Worm (Caenorhabditis elegans) whole organism, mixed stage, embryonic: ENCODE results near the gene let-711.

Experiments used
- M03D4.4 ChIP-seq: sonication (generic microtip); optimal IDR thresholded peaks from 2 replicates; lab custom pipeline; 2017; ENCODE audit warnings: mild to moderate bottlenecking, missing genetic modification characterization, missing compliant biosample characterization
- blmp-1 ChIP-seq: fragments of 150-350 bp; optimal IDR thresholded peaks from 2 replicates; lab custom pipeline; 2014; ENCODE audit warnings: missing biosample characterization, missing genetic modification characterization
- elt-1 ChIP-seq: sonication (generic microtip); optimal IDR thresholded peaks from 2 replicates; lab custom pipeline; 2017; ENCODE audit warnings: missing genetic modification characterization, mild to moderate bottlenecking, missing compliant biosample characterization, antibody characterized with exemption, moderate library complexity, borderline replicate concordance; ENCODE audit not compliant: insufficient read depth
- flh-1 ChIP-seq: fragments of 200-800 bp; sonication (Bioruptor generic); optimal IDR thresholded peaks from 2 replicates; lab custom pipeline; 2018; ENCODE audit warnings: mild to moderate bottlenecking, missing genetic modification characterization, moderate library complexity, missing compliant biosample characterization
- mls-2 ChIP-seq: sonication (generic microtip); optimal IDR thresholded peaks from 2 replicates; lab custom pipeline; 2016; ENCODE audit warnings: mild to moderate bottlenecking, missing genetic modification characterization, moderate library complexity, missing compliant biosample characterization
- nhr-237 ChIP-seq: fragments of 150-350 bp; optimal IDR thresholded peaks from 2 replicates; lab custom pipeline; 2014; ENCODE audit warnings: missing biosample characterization, missing genetic modification characterization
- nhr-76 ChIP-seq: sonication (generic microtip); optimal IDR thresholded peaks from 2 replicates; lab custom pipeline; 2017; ENCODE audit warnings: missing biosample characterization, missing genetic modification characterization
- unc-120 ChIP-seq: sonication (generic microtip); optimal IDR thresholded peaks from 2 replicates; lab custom pipeline; 2017; ENCODE audit warnings: missing genetic modification characterization, missing compliant biosample characterization; ENCODE audit not compliant: poor library complexity, severe bottlenecking
- unc-39 ChIP-seq: fragments of 150-350 bp; optimal IDR thresholded peaks from 2 replicates; lab custom pipeline; 2014; ENCODE audit warnings: missing biosample characterization, missing genetic modification characterization
- unc-62 ChIP-seq: fragments of 150-350 bp; optimal IDR thresholded peaks from 2 replicates; lab custom pipeline; 2014; ENCODE audit warnings: missing biosample characterization, missing genetic modification reagents, missing genetic modification characterization
- ztf-11 ChIP-seq: fragments of 150-350 bp; optimal IDR thresholded peaks from 2 replicates; lab custom pipeline; 2014; ENCODE audit warnings: missing biosample characterization, missing genetic modification characterization

ce11 chrIII:6958674-6959241 is 12.2 kb downstream of the let-711 start:
- TF ChIP-seq nhr-76 (tag; lab: Kevin White, UChicago) (no peak), elt-1 (tag; lab: Kevin White, UChicago) (no peak), mls-2 (tag; lab: Kevin White, UChicago) (no peak), blmp-1 (tag; lab: Kevin White, UChicago) (no peak), unc-62 (GFP tag; lab: Kevin White, UChicago) (no peak), unc-39 (tag; lab: Kevin White, UChicago) (no peak), ztf-11 (tag; lab: Kevin White, UChicago) (no peak), nhr-237 (tag; lab: Kevin White, UChicago) (no peak), M03D4.4 (tag; lab: Kevin White, UChicago) (no peak), unc-120 (no peak), flh-1 (GFP tag; lab: Kevin White, UChicago) (no peak)
